Fruit fly (Drosophila melanogaster) whole organism: ENCODE data around the gene CG7675.

Source experiments
- CG8478 ChIP-seq: fragments of >200 bp; optimal IDR thresholded peaks from 2 replicates; lab custom pipeline; 2018; ENCODE audit warnings: inconsistent platforms
- EcR ChIP-seq, 2 experiments: fragments of >200 bp; optimal IDR thresholded peaks; 2 replicates each; lab custom pipeline; 2017; ENCODE audit warnings: missing biosample characterization in 2 of 2, missing genetic modification characterization in 2 of 2, missing genetic modification reagents in 2 of 2
- psq ChIP-seq: fragments of >200 bp; optimal IDR thresholded peaks from 2 replicates; lab custom pipeline; 2017

- TF ChIP-seq psq (lab: Kevin White, UChicago) (no peak), CG8478 (lab: Kevin White, UChicago) (no peak), EcR (GFP tag; optimal IDR thresholded peaks at IDR 0.05; lab: Kevin White, UChicago) (no peak)
These were observed 19.3 kb downstream of the CG7675 start, which contains the start of gene hmw for dm6 chr3R:18361694-18362093.
